Worm (Caenorhabditis elegans): ENCODE measurements around the gene F55E10.2.

ce11 chrX:8299554-8299953 is 40.9 kb upstream of the F55E10.2 start, which contains the start of gene ced-13:
- no peak for TF ChIP-seq ama-1 (optimal IDR thresholded peaks at IDR 0.05)
- TF ChIP-seq hnd-1 (tag; optimal IDR thresholded peaks at IDR 0.05), result no peak
- no peak for TF ChIP-seq sea-1 (GFP tag; conservative IDR thresholded peaks at IDR 0.05)
